Worm (Caenorhabditis elegans) whole organism, L3 larva: ENCODE data around the gene egl-46.

Source experiments
- ceh-82 ChIP-seq: fragments of 150-350 bp; optimal IDR thresholded peaks from 2 replicates; lab custom pipeline; 2014; ENCODE audit warnings: missing biosample characterization, missing genetic modification characterization
- egl-27 ChIP-seq: sonication (generic microtip); optimal IDR thresholded peaks from 4 replicates; lab custom pipeline; 2017; ENCODE audit warnings: missing biosample characterization, missing genetic modification reagents, missing genetic modification characterization
- elt-1 ChIP-seq: fragments of 150-350 bp; optimal IDR thresholded peaks from 2 replicates; lab custom pipeline; 2014; ENCODE audit warnings: missing biosample characterization, missing genetic modification characterization
- jun-1 ChIP-seq: fragments of 150-350 bp; optimal IDR thresholded peaks from 2 replicates; lab custom pipeline; 2014; ENCODE audit warnings: missing biosample characterization, missing genetic modification reagents, missing genetic modification characterization
- ztf-11 ChIP-seq: fragments of 150-350 bp; optimal IDR thresholded peaks from 2 replicates; lab custom pipeline; 2014; ENCODE audit warnings: missing biosample characterization, missing genetic modification characterization

DNA sequence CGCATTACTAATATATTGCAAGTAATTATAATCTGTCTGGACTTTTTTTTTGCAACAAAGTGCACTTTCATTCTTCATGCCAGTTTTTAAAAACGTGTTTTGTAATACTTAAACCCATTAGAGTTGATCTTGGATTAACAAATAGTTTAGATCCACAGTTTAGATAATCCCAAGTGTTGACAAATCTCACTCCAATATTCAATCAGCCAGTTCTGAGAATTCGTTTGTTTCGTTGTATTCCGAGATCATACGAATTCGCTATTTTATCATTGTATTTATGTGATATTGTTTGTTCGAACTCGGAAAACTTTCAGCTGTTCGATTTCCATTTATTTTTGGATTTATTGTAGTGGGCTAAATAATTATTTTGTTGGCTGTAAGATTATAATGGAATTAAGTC lies 35.6 kb downstream of the egl-46 start:
- TF ChIP-seq egl-27 (no peak), elt-1 (no peak), ceh-82 (no peak), jun-1 (tag; lab: Kevin White, UChicago) (no peak), ztf-11 (tag; lab: Kevin White, UChicago) (no peak)
